Worm (Caenorhabditis elegans) whole organism, mixed stage, embryonic: ENCODE measurements around the gene grwd-1.

ENCODE experiments used
- bed-3 ChIP-seq: fragments of 200-800 bp; sonication (Bioruptor generic); optimal IDR thresholded peaks from 3 replicates; lab custom pipeline; 2018; ENCODE audit warnings: mild to moderate bottlenecking, missing genetic modification characterization, moderate library complexity, missing compliant biosample characterization
- mep-1 ChIP-seq: fragments of 150-350 bp; optimal IDR thresholded peaks from 2 replicates; lab custom pipeline; 2017; ENCODE audit warnings: missing biosample characterization, missing genetic modification reagents, missing genetic modification characterization, inconsistent platforms
- nhr-12 ChIP-seq: fragments of 150-350 bp; optimal IDR thresholded peaks from 2 replicates; lab custom pipeline; 2014; ENCODE audit warnings: missing biosample characterization, missing genetic modification characterization
- snpc-4 ChIP-seq: fragments of 150-350 bp; optimal IDR thresholded peaks from 2 replicates; lab custom pipeline; 2014; ENCODE audit warnings: missing biosample characterization, missing genetic modification characterization
- sptf-1 ChIP-seq: sonication (generic microtip); optimal IDR thresholded peaks from 2 replicates; lab custom pipeline; 2017; ENCODE audit warnings: mild to moderate bottlenecking, missing genetic modification characterization, moderate library complexity, missing compliant biosample characterization
- unc-120 ChIP-seq: sonication (generic microtip); optimal IDR thresholded peaks from 2 replicates; lab custom pipeline; 2017; ENCODE audit warnings: missing genetic modification characterization, missing compliant biosample characterization; ENCODE audit not compliant: poor library complexity, severe bottlenecking
- unc-39 ChIP-seq: fragments of 150-350 bp; optimal IDR thresholded peaks from 2 replicates; lab custom pipeline; 2014; ENCODE audit warnings: missing biosample characterization, missing genetic modification characterization
- ztf-11 ChIP-seq: fragments of 150-350 bp; optimal IDR thresholded peaks from 2 replicates; lab custom pipeline; 2014; ENCODE audit warnings: missing biosample characterization, missing genetic modification characterization

DNA sequence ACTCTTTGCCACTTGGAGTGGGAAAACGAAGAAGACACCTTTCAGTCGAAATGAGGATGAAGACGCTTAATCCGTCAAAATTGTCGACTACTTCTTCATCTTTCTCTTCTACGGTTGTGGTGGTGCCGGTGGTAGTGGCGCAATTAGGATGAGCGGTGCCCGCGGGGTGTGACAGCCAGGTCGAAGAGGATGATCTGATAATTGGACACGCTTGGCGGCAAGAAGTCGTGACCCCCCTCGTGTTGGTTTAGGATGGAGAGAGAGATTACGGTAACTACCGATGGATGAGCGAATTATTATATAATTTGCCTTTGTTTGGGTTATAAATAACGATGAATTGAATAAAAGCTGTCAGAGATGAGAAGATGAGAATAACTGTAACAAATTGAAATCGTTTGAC is 26.3 kb upstream of the grwd-1 start:
- no peak for TF ChIP-seq nhr-12 (tag; lab: Kevin White, UChicago)
- TF ChIP-seq ztf-11 (tag; lab: Kevin White, UChicago): no peak
- no peak for TF ChIP-seq unc-120
- TF ChIP-seq sptf-1 (tag; lab: Kevin White, UChicago): no peak
- TF ChIP-seq snpc-4 (tag; lab: Kevin White, UChicago): no peak
- no peak for TF ChIP-seq unc-39 (tag; lab: Kevin White, UChicago)
- no peak for TF ChIP-seq bed-3
- TF ChIP-seq mep-1 (tag; lab: Kevin White, UChicago): no peak
